Fruit fly (Drosophila melanogaster) whole organism, adult: ENCODE results near the gene CG42458.

Source experiments
- CG14711 ChIP-seq: fragments of 200-800 bp; sonication (Bioruptor generic); optimal IDR thresholded peaks from 2 replicates; lab custom pipeline; 2018; ENCODE audit warnings: missing biosample characterization, mild to moderate bottlenecking, missing genetic modification characterization, moderate library complexity
- CG1620 ChIP-seq: fragments of 200-800 bp; sonication (Bioruptor generic); optimal IDR thresholded peaks from 2 replicates; lab custom pipeline; 2016; ENCODE audit warnings: missing biosample characterization, missing genetic modification characterization
- CG33017 ChIP-seq: fragments of 200-800 bp; sonication (Bioruptor generic); optimal IDR thresholded peaks from 2 replicates; lab custom pipeline; 2018; ENCODE audit warnings: missing biosample characterization, mild to moderate bottlenecking, missing genetic modification characterization, moderate library complexity
- CG5204 ChIP-seq: fragments of 200-800 bp; sonication (Bioruptor generic); optimal IDR thresholded peaks from 2 replicates; lab custom pipeline; 2016; ENCODE audit warnings: missing biosample characterization, missing genetic modification characterization
- Hr96 ChIP-seq: fragments of 200-800 bp; sonication (Bioruptor generic); optimal IDR thresholded peaks from 2 replicates; lab custom pipeline; 2016; ENCODE audit warnings: missing biosample characterization, missing genetic modification characterization
- Mnt ChIP-seq: fragments of 200-800 bp; sonication (Bioruptor generic); optimal IDR thresholded peaks from 2 replicates; lab custom pipeline; 2016; ENCODE audit warnings: missing biosample characterization, mild to moderate bottlenecking, missing genetic modification characterization
- bab1 ChIP-seq: fragments of 200-800 bp; sonication (Bioruptor generic); optimal IDR thresholded peaks from 3 replicates; lab custom pipeline; 2019; ENCODE audit warnings: missing biosample characterization, mild to moderate bottlenecking, missing genetic modification characterization, moderate library complexity
- cic ChIP-seq: fragments of 200-800 bp; sonication (Bioruptor generic); optimal IDR thresholded peaks from 2 replicates; lab custom pipeline; 2017; ENCODE audit warnings: missing biosample characterization, mild to moderate bottlenecking, missing genetic modification characterization, moderate library complexity
- cnc ChIP-seq, 2 experiments: fragments of >200 bp; optimal IDR thresholded peaks; 2 replicates each; lab custom pipeline; 2017
- ovo ChIP-seq: fragments of 200-800 bp; sonication (Bioruptor generic); optimal IDR thresholded peaks from 2 replicates; lab custom pipeline; 2016; ENCODE audit warnings: missing biosample characterization, missing genetic modification characterization
- pad ChIP-seq: fragments of 200-800 bp; sonication (Bioruptor generic); optimal IDR thresholded peaks from 3 replicates; lab custom pipeline; 2017; ENCODE audit warnings: missing biosample characterization, missing genetic modification characterization, mild to moderate bottlenecking, moderate library complexity, missing genetic modification reagents

DNA sequence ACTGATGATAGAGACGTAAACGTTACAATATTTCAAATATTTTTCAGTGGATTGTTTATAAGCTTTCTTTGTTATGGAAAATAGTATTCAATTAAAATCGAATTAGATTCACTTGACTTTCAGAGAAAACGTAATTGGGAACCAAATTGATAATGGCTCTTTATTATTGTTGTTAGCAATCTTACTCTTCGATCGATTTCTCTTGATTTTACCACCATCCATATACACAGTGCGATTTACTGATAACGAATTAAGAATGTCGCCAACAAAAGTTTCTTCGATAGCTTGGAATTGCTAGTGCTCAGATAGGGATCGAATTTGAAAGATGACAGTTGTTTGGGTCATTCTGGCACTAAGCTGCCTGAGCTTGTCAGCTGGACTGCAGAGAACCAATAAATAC is 23.9 kb upstream of the CG42458 start, which contains the start of gene CG18417:
- TF ChIP-seq cnc (optimal IDR thresholded peaks at IDR 0.05; lab: Kevin White, UChicago) (no peak), ovo (GFP tag; lab: Kevin White, UChicago) (no peak), Hr96 (GFP tag; lab: Kevin White, UChicago) (no peak), CG1620 (GFP tag; lab: Kevin White, UChicago) (no peak), CG5204 (no peak), cic (GFP tag; lab: Kevin White, UChicago) (no peak), CG14711 (tag; lab: Kevin White, UChicago) (no peak), Mnt (no peak), CG33017 (no peak), bab1 (GFP tag; lab: Kevin White, UChicago) (no peak), pad (GFP tag; lab: Kevin White, UChicago) (no peak)
